Fruit fly (Drosophila melanogaster) whole organism, pupa: Measurements from ENCODE around the gene Trf2.

ENCODE experiments used
- CG10348 ChIP-seq: fragments of 200-800 bp; sonication (Bioruptor generic); IDR thresholded peaks from 2 replicates; pipeline ENCODE4 v1.3.6; 2022; ENCODE audit warnings: missing biosample characterization, missing genetic modification characterization
- CG12605 ChIP-seq: fragments of 200-800 bp; sonication (Bioruptor generic); IDR thresholded peaks from 2 replicates; pipeline ENCODE4 v1.3.6; 2022; ENCODE audit warnings: missing biosample characterization, missing genetic modification characterization
- CG13204 ChIP-seq: fragments of 200-800 bp; sonication (Bioruptor generic); optimal IDR thresholded peaks from 2 replicates; lab custom pipeline; 2018; ENCODE audit warnings: missing biosample characterization, mild to moderate bottlenecking, missing genetic modification characterization, moderate library complexity
- CG14655 ChIP-seq: fragments of 200-800 bp; sonication (Bioruptor generic); optimal IDR thresholded peaks from 3 replicates; lab custom pipeline; 2017; ENCODE audit warnings: mild to moderate bottlenecking, missing biosample characterization, missing genetic modification reagents, missing genetic modification characterization
- CG15710 ChIP-seq: fragments of 200-800 bp; sonication (Bioruptor generic); optimal IDR thresholded peaks from 2 replicates; lab custom pipeline; 2018; ENCODE audit warnings: missing biosample characterization, mild to moderate bottlenecking, missing genetic modification characterization, moderate library complexity
- CG17806 ChIP-seq: fragments of 200-800 bp; sonication (Bioruptor generic); optimal IDR thresholded peaks from 2 replicates; lab custom pipeline; 2018; ENCODE audit warnings: missing biosample characterization, mild to moderate bottlenecking, missing genetic modification characterization, moderate library complexity
- CG32121 ChIP-seq: fragments of 200-800 bp; sonication (Bioruptor generic); IDR thresholded peaks from 2 replicates; pipeline ENCODE4 v1.3.6; 2022; ENCODE audit warnings: missing biosample characterization, missing genetic modification characterization
- CG34367 ChIP-seq: fragments of 200-800 bp; sonication (Bioruptor generic); optimal IDR thresholded peaks from 2 replicates; lab custom pipeline; 2018; ENCODE audit warnings: missing biosample characterization, mild to moderate bottlenecking, missing genetic modification characterization
- CG4496 ChIP-seq: fragments of 200-800 bp; sonication (Bioruptor generic); IDR thresholded peaks from 3 replicates; pipeline ENCODE4 v1.3.6; 2022; ENCODE audit warnings: missing biosample characterization, missing genetic modification characterization
- CG8159 ChIP-seq: fragments of 200-800 bp; sonication (Bioruptor generic); optimal IDR thresholded peaks from 3 replicates; lab custom pipeline; 2018; ENCODE audit warnings: missing biosample characterization, mild to moderate bottlenecking, missing genetic modification characterization, moderate library complexity
- CG8301 ChIP-seq: fragments of 200-800 bp; sonication (Bioruptor generic); optimal IDR thresholded peaks from 2 replicates; lab custom pipeline; 2018; ENCODE audit warnings: missing biosample characterization, mild to moderate bottlenecking, missing genetic modification characterization
- CG9948 ChIP-seq: fragments of 200-800 bp; sonication (Bioruptor generic); optimal IDR thresholded peaks from 2 replicates; lab custom pipeline; 2018; ENCODE audit warnings: missing biosample characterization, mild to moderate bottlenecking, missing genetic modification characterization, moderate library complexity
- D1 ChIP-seq: fragments of 200-800 bp; sonication (Bioruptor generic); optimal IDR thresholded peaks from 2 replicates; lab custom pipeline; 2018; ENCODE audit warnings: missing biosample characterization, mild to moderate bottlenecking, missing genetic modification characterization, moderate library complexity
- EcR ChIP-seq: fragments of 200-800 bp; sonication (Bioruptor generic); optimal IDR thresholded peaks from 3 replicates; lab custom pipeline; 2019; ENCODE audit warnings: missing biosample characterization, missing genetic modification characterization, mild to moderate bottlenecking, moderate library complexity, missing genetic modification reagents
- Ets98B ChIP-seq: fragments of 200-800 bp; sonication (Bioruptor generic); IDR thresholded peaks from 2 replicates; pipeline ENCODE4 v1.3.6; 2022; ENCODE audit warnings: missing biosample characterization, missing genetic modification characterization
- Pif1A ChIP-seq: fragments of 200-800 bp; sonication (Bioruptor generic); optimal IDR thresholded peaks from 3 replicates; lab custom pipeline; 2016; ENCODE audit warnings: missing biosample characterization, missing genetic modification characterization
- Pif1B ChIP-seq: fragments of 200-800 bp; sonication (Bioruptor generic); optimal IDR thresholded peaks from 3 replicates; lab custom pipeline; 2016; ENCODE audit warnings: missing biosample characterization, missing genetic modification characterization
- Snoo ChIP-seq: fragments of 200-800 bp; sonication (Bioruptor generic); optimal IDR thresholded peaks from 3 replicates; lab custom pipeline; 2017; ENCODE audit warnings: missing biosample characterization, mild to moderate bottlenecking, missing genetic modification characterization, inconsistent platforms
- fd96Ca ChIP-seq: fragments of 200-800 bp; sonication (Bioruptor generic); IDR thresholded peaks from 3 replicates; pipeline ENCODE4 v1.3.6; 2022; ENCODE audit warnings: missing biosample characterization, missing genetic modification characterization
- gl ChIP-seq: fragments of 200-800 bp; sonication (Bioruptor generic); optimal IDR thresholded peaks from 2 replicates; lab custom pipeline; 2018; ENCODE audit warnings: missing biosample characterization, mild to moderate bottlenecking, missing genetic modification characterization
- rn ChIP-seq: fragments of 200-800 bp; sonication (Bioruptor generic); IDR thresholded peaks from 2 replicates; pipeline ENCODE4 v1.3.6; 2022; ENCODE audit warnings: missing biosample characterization, missing genetic modification characterization

The Trf2 gene

DNA sequence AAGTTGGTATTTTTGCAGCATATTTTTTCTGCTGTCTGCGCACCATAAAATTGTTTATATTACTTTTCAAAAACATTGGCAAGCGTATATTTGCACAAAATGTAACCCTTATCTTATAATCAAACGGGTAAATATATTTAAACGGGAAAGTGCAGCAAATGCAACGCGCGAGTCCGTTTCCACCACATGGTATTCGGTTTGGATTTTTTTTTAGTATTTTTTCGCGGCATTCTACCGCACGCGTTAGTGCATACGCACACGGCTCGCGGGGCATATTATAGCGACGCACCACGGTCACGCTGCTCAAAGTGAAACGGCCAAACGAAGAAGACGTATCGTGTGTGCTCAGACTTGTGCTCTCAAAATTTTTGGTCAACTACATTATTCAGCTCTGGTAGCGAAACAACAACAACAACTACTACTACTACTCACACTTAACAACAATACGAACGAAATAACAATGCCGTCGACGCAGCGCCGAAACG lies at the start of gene Trf2:
Trf2 (plus strand) TSS at position 302 of the 485 bp plus-strand sequence.
- no peak for TF ChIP-seq Snoo
- 0 out of 2 replicates have a peak, but pooled peaks have one; percentile 33 for TF ChIP-seq CG12605 (GFP tag; lab: Robert Waterston, UW)
- no peak for TF ChIP-seq CG34367 (tag; lab: Kevin White, UChicago)
- TF ChIP-seq gl (tag; lab: Kevin White, UChicago) = no peak
- TF ChIP-seq CG13204 = no peak
- no peak for TF ChIP-seq CG4496
- no peak for TF ChIP-seq Pif1A
- TF ChIP-seq Pif1B = no peak
- TF ChIP-seq CG14655 (GFP tag; lab: Kevin White, UChicago) = no peak
- peak; percentile 9; the same call in 1 of the 2 replicates for TF ChIP-seq Ets98B (GFP tag; lab: Robert Waterston, UW)
- TF ChIP-seq CG9948 (tag; lab: Kevin White, UChicago) = no peak
- TF ChIP-seq rn (GFP tag; lab: Robert Waterston, UW) = no peak
- no peak for TF ChIP-seq CG10348
- TF ChIP-seq CG15710 (tag; lab: Kevin White, UChicago) = no peak
- TF ChIP-seq fd96Ca (GFP tag; lab: Robert Waterston, UW) = no peak; the same call in 2 of the 3 replicates

DNA sequence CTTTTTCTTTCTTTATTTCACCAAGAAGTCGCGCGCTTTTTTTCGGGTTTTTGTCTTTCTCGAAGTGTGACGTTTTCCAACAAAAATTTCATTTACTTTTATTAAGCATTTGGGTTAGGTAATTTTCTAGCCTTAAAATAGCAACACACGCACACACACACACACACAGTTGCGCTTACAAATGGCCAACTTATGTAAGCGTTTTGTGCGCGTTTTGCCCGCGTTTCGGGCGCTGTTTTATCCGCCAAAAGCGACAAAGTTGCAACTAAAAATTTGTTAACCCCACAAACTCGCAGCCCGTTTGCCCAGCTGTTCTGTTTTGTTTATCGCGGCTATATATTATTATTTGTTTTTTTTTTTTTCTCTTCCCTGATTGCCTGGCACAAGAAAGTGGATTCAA lies 42.7 kb upstream of the Trf2 start:
- TF ChIP-seq Snoo (no peak), CG10348 (no peak), CG4496 (no peak), CG17806 (tag; lab: Kevin White, UChicago) (no peak), Pif1A (no peak), CG12605 (GFP tag; lab: Robert Waterston, UW) (no peak), CG15710 (tag; lab: Kevin White, UChicago) (no peak), CG8301 (tag; lab: Kevin White, UChicago) (no peak), EcR (GFP tag; lab: Kevin White, UChicago) (no peak), Ets98B (GFP tag; lab: Robert Waterston, UW) (no peak), gl (tag; lab: Kevin White, UChicago) (no peak), CG14655 (GFP tag; lab: Kevin White, UChicago) (no peak), D1 (tag; lab: Kevin White, UChicago) (no peak), CG8159 (tag; lab: Kevin White, UChicago) (no peak), fd96Ca (GFP tag; lab: Robert Waterston, UW) (no peak), CG9948 (tag; lab: Kevin White, UChicago) (no peak), rn (GFP tag; lab: Robert Waterston, UW) (no peak), CG32121 (GFP tag; lab: Robert Waterston, UW) (no peak), CG13204 (no peak), Pif1B (no peak)

dm6 chrX:8367069-8367468 lies 42.0 kb upstream of the Trf2 start, which contains the start of gene nAChRalpha3:
Gene nAChRalpha3 (minus strand): TSS chrX:8367169.
- TF ChIP-seq CG34367 (tag; lab: Kevin White, UChicago) (no peak), CG9948 (tag; lab: Kevin White, UChicago) (no peak), CG12605 (GFP tag; lab: Robert Waterston, UW) (no peak), fd96Ca (GFP tag; lab: Robert Waterston, UW) (no peak), CG32121 (GFP tag; lab: Robert Waterston, UW) (no peak), EcR (GFP tag; lab: Kevin White, UChicago) (no peak), Snoo (no peak), gl (tag; lab: Kevin White, UChicago) (no peak), CG15710 (tag; lab: Kevin White, UChicago) (no peak), CG17806 (tag; lab: Kevin White, UChicago) (no peak), CG13204 (no peak), rn (GFP tag; lab: Robert Waterston, UW) (no peak), Ets98B (GFP tag; lab: Robert Waterston, UW) (no peak), CG4496 (no peak)
- TF ChIP-seq, all 21 proteins: peak for 0

DNA sequence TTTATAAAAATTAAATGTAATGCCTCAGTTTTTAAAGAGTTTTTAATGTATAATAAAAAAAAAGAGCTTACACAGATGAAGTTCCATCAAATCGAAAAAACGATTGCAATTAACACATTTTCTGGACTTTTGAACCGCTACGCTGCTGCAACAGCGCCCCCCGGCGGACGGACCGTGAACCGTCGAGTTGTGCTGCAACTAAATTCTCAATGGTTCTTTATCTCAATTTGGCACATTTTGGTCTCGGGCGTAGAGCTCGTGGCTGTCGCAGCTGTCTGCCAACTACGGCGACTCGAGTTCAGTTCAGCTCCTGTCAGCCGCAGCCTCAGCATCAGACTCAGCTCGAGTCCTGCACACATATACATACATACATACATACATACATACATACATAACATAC lies 37.3 kb upstream of the Trf2 start:
- TF ChIP-seq CG10348 (no peak), rn (GFP tag; lab: Robert Waterston, UW) (no peak), CG15710 (tag; lab: Kevin White, UChicago) (no peak), CG12605 (GFP tag; lab: Robert Waterston, UW) (no peak), CG17806 (tag; lab: Kevin White, UChicago) (no peak), fd96Ca (GFP tag; lab: Robert Waterston, UW) (no peak), Pif1A (no peak), Ets98B (GFP tag; lab: Robert Waterston, UW) (no peak), CG4496 (no peak), Snoo (no peak), EcR (GFP tag; lab: Kevin White, UChicago) (no peak), Pif1B (no peak), CG34367 (tag; lab: Kevin White, UChicago) (no peak), CG32121 (GFP tag; lab: Robert Waterston, UW) (no peak), gl (tag; lab: Kevin White, UChicago) (no peak), CG8301 (tag; lab: Kevin White, UChicago) (no peak)

- TF ChIP-seq CG10348 (no peak), CG4496 (no peak), CG13204 (no peak), Snoo (no peak), fd96Ca (GFP tag; lab: Robert Waterston, UW) (no peak), CG9948 (tag; lab: Kevin White, UChicago) (no peak), CG32121 (GFP tag; lab: Robert Waterston, UW) (no peak), CG17806 (tag; lab: Kevin White, UChicago) (no peak), Pif1B (no peak), D1 (tag; lab: Kevin White, UChicago) (no peak), EcR (GFP tag; lab: Kevin White, UChicago) (no peak), CG8301 (tag; lab: Kevin White, UChicago) (no peak), CG15710 (tag; lab: Kevin White, UChicago) (no peak), Ets98B (GFP tag; lab: Robert Waterston, UW) (no peak)
These were observed 23.6 kb upstream of the Trf2 start, which contains the start of gene CG1387 for dm6 chrX:8385481-8385880. Gene CG1387 (plus strand): TSS chrX:8385781.
